Fruit fly (Drosophila melanogaster) whole organism, embryonic: ENCODE results near the gene Chd1.
A peak's percentile ranks its signal among the peaks of the same experiment; 100 is the strongest.

ENCODE experiments used
- Adf1 ChIP-seq: fragments of 200-800 bp; sonication (Bioruptor generic); IDR thresholded peaks from 2 replicates; pipeline ENCODE4 v1.3.6; 2022; ENCODE audit warnings: missing biosample characterization, missing genetic modification characterization
- Atf-2 ChIP-seq: fragments of 200-800 bp; sonication (Bioruptor generic); optimal IDR thresholded peaks from 2 replicates; lab custom pipeline; 2016; ENCODE audit warnings: missing biosample characterization, missing genetic modification characterization
- B-H2 ChIP-seq: fragments of 200-800 bp; sonication (Bioruptor generic); optimal IDR thresholded peaks from 2 replicates; lab custom pipeline; 2018; ENCODE audit warnings: missing biosample characterization, mild to moderate bottlenecking, missing genetic modification characterization
- BEAF-32 ChIP-seq: fragments of 200-800 bp; sonication (Bioruptor generic); optimal IDR thresholded peaks from 3 replicates; lab custom pipeline; 2017; ENCODE audit warnings: missing biosample characterization, missing genetic modification characterization, mild to moderate bottlenecking, moderate library complexity, missing genetic modification reagents
- Bgb ChIP-seq: fragments of 200-800 bp; sonication (Bioruptor generic); IDR thresholded peaks from 2 replicates; pipeline ENCODE4 v1.3.6; 2022; ENCODE audit warnings: missing biosample characterization, missing genetic modification characterization; ENCODE audit not compliant: partially characterized antibody
- CG10979 ChIP-seq: fragments of 200-800 bp; sonication (Bioruptor generic); optimal IDR thresholded peaks from 2 replicates; lab custom pipeline; 2018; ENCODE audit warnings: missing biosample characterization, mild to moderate bottlenecking, missing genetic modification characterization, moderate library complexity
- CG16863 ChIP-seq: fragments of 200-800 bp; sonication (Bioruptor generic); optimal IDR thresholded peaks from 3 replicates; lab custom pipeline; 2016; ENCODE audit warnings: missing biosample characterization, missing genetic modification characterization
- CG17361 ChIP-seq: fragments of 200-800 bp; sonication (Bioruptor generic); IDR thresholded peaks from 3 replicates; pipeline ENCODE4 v1.3.6; 2022; ENCODE audit warnings: missing biosample characterization, missing genetic modification characterization
- CG2116 ChIP-seq: fragments of 200-800 bp; sonication (Bioruptor generic); optimal IDR thresholded peaks from 3 replicates; lab custom pipeline; 2018; ENCODE audit warnings: missing biosample characterization, mild to moderate bottlenecking, missing genetic modification characterization
- CG2129 ChIP-seq: fragments of 200-800 bp; sonication (Bioruptor generic); IDR thresholded peaks from 2 replicates; pipeline ENCODE4 v1.3.6; 2022; ENCODE audit warnings: missing biosample characterization, missing genetic modification characterization; ENCODE audit not compliant: partially characterized antibody
- CG34224 ChIP-seq: fragments of 200-800 bp; sonication (Bioruptor generic); IDR thresholded peaks from 3 replicates; pipeline ENCODE4 v1.3.6; 2022; ENCODE audit warnings: missing biosample characterization, missing genetic modification characterization; ENCODE audit not compliant: partially characterized antibody
- CG4617 ChIP-seq: fragments of 200-800 bp; sonication (Bioruptor generic); optimal IDR thresholded peaks from 3 replicates; lab custom pipeline; 2016; ENCODE audit warnings: missing biosample characterization, missing genetic modification characterization, borderline replicate concordance
- CG6791 ChIP-seq: fragments of 200-800 bp; sonication (Bioruptor generic); IDR thresholded peaks from 3 replicates; pipeline ENCODE4 v1.3.6; 2022; ENCODE audit warnings: missing biosample characterization, missing genetic modification characterization; ENCODE audit not compliant: partially characterized antibody
- CG6813 ChIP-seq: fragments of 200-800 bp; sonication (Bioruptor generic); optimal IDR thresholded peaks from 2 replicates; lab custom pipeline; 2017; ENCODE audit warnings: missing biosample characterization, missing genetic modification characterization, mild to moderate bottlenecking, moderate library complexity, missing genetic modification reagents
- CG7963 ChIP-seq: fragments of 200-800 bp; sonication (Bioruptor generic); IDR thresholded peaks from 3 replicates; pipeline ENCODE4 v1.3.6; 2022; ENCODE audit warnings: missing biosample characterization, missing genetic modification characterization; ENCODE audit not compliant: partially characterized antibody
- CG9797 ChIP-seq: fragments of 200-800 bp; sonication (Bioruptor generic); optimal IDR thresholded peaks from 3 replicates; lab custom pipeline; 2018; ENCODE audit warnings: missing biosample characterization, mild to moderate bottlenecking, missing genetic modification characterization
- Dref ChIP-seq: fragments of 200-800 bp; sonication (Bioruptor generic); IDR thresholded peaks from 2 replicates; pipeline ENCODE4 v1.3.6; 2022; ENCODE audit warnings: missing biosample characterization, missing genetic modification characterization
- E2f2 ChIP-seq: fragments of 200-800 bp; sonication (Bioruptor generic); IDR thresholded peaks from 2 replicates; pipeline ENCODE4 v1.3.6; 2022; ENCODE audit warnings: missing biosample characterization, missing genetic modification characterization
- Ets97D ChIP-seq: fragments of 200-800 bp; sonication (Bioruptor generic); optimal IDR thresholded peaks from 3 replicates; lab custom pipeline; 2016; ENCODE audit warnings: missing biosample characterization, missing genetic modification characterization
- HLHmδ ChIP-seq: fragments of 200-800 bp; sonication (Bioruptor generic); optimal IDR thresholded peaks from 2 replicates; lab custom pipeline; 2018; ENCODE audit warnings: missing biosample characterization, mild to moderate bottlenecking, missing genetic modification characterization, moderate library complexity
- MTF-1 ChIP-seq: fragments of 200-800 bp; sonication (Bioruptor generic); optimal IDR thresholded peaks from 2 replicates; lab custom pipeline; 2018; ENCODE audit warnings: missing biosample characterization, mild to moderate bottlenecking, missing genetic modification characterization, borderline replicate concordance
- NFAT ChIP-seq: fragments of 200-800 bp; sonication (Bioruptor generic); IDR thresholded peaks from 2 replicates; pipeline ENCODE4 v1.3.6; 2022; ENCODE audit warnings: missing biosample characterization, missing genetic modification characterization
- Opbp ChIP-seq: fragments of 200-800 bp; sonication (Bioruptor generic); IDR thresholded peaks from 3 replicates; pipeline ENCODE4 v1.3.6; 2022; ENCODE audit warnings: missing biosample characterization, missing genetic modification characterization; ENCODE audit not compliant: partially characterized antibody
- Ravus ChIP-seq: fragments of 200-800 bp; sonication (Bioruptor generic); IDR thresholded peaks from 2 replicates; pipeline ENCODE4 v1.3.6; 2022; ENCODE audit warnings: missing biosample characterization, missing genetic modification characterization
- Sin3A ChIP-seq: fragments of >200 bp; optimal IDR thresholded peaks from 2 replicates; lab custom pipeline; 2018
- Sry-β ChIP-seq: fragments of 200-800 bp; sonication (Bioruptor generic); optimal IDR thresholded peaks from 2 replicates; lab custom pipeline; 2018; ENCODE audit warnings: missing biosample characterization, mild to moderate bottlenecking, missing genetic modification characterization, moderate library complexity
- Sry-δ ChIP-seq: fragments of 200-800 bp; sonication (Bioruptor generic); optimal IDR thresholded peaks from 2 replicates; lab custom pipeline; 2016; ENCODE audit warnings: missing biosample characterization, missing genetic modification characterization
- Vsx1 ChIP-seq: fragments of 200-800 bp; sonication (Bioruptor generic); optimal IDR thresholded peaks from 2 replicates; lab custom pipeline; 2017; ENCODE audit warnings: missing biosample characterization, mild to moderate bottlenecking, missing genetic modification characterization, missing genetic modification reagents
- ac ChIP-seq: fragments of 200-800 bp; sonication (Bioruptor generic); optimal IDR thresholded peaks from 3 replicates; lab custom pipeline; 2017; ENCODE audit warnings: missing biosample characterization, mild to moderate bottlenecking, missing genetic modification characterization
- amos ChIP-seq: fragments of 200-800 bp; sonication (Bioruptor generic); IDR thresholded peaks from 2 replicates; pipeline ENCODE4 v1.3.6; 2022; ENCODE audit warnings: missing biosample characterization, missing genetic modification characterization; ENCODE audit not compliant: partially characterized antibody
- ash1 ChIP-seq: fragments of 200-800 bp; sonication (Bioruptor generic); optimal IDR thresholded peaks from 2 replicates; lab custom pipeline; 2018; ENCODE audit warnings: missing biosample characterization, mild to moderate bottlenecking, missing genetic modification characterization
- ato ChIP-seq: fragments of 200-800 bp; sonication (Bioruptor generic); IDR thresholded peaks from 2 replicates; pipeline ENCODE4 v1.3.6; 2022; ENCODE audit warnings: missing biosample characterization, missing genetic modification characterization; ENCODE audit not compliant: partially characterized antibody
- bbx ChIP-seq: fragments of 200-800 bp; sonication (Bioruptor generic); IDR thresholded peaks from 2 replicates; pipeline ENCODE4 v1.3.6; 2022; ENCODE audit warnings: missing biosample characterization, missing genetic modification characterization; ENCODE audit not compliant: partially characterized antibody
- bsh ChIP-seq, 2 experiments: fragments of 200-800 bp; sonication (Bioruptor generic); optimal IDR thresholded peaks; 2 replicates each; lab custom pipeline; 2017 to 2018; ENCODE audit warnings: mild to moderate bottlenecking in 2 of 2, missing biosample characterization in 2 of 2, missing genetic modification characterization in 2 of 2, moderate library complexity in 1 of 2
- btn ChIP-seq: fragments of 200-800 bp; sonication (Bioruptor generic); optimal IDR thresholded peaks from 2 replicates; lab custom pipeline; 2016; ENCODE audit warnings: missing biosample characterization, missing genetic modification characterization
- dan ChIP-seq: fragments of 200-800 bp; sonication (Bioruptor generic); IDR thresholded peaks from 2 replicates; pipeline ENCODE4 v1.3.6; 2022; ENCODE audit warnings: missing biosample characterization, missing genetic modification characterization
- fd64A ChIP-seq: fragments of 200-800 bp; sonication (Bioruptor generic); optimal IDR thresholded peaks from 3 replicates; lab custom pipeline; 2018; ENCODE audit warnings: missing biosample characterization, mild to moderate bottlenecking, missing genetic modification characterization
- gfzf ChIP-seq: fragments of 200-800 bp; sonication (Bioruptor generic); optimal IDR thresholded peaks from 2 replicates; lab custom pipeline; 2016; ENCODE audit warnings: missing biosample characterization, mild to moderate bottlenecking, missing genetic modification characterization, moderate library complexity
- hb ChIP-seq: fragments of 200-800 bp; sonication (Bioruptor generic); IDR thresholded peaks from 3 replicates; pipeline ENCODE4 v1.3.6; 2022; ENCODE audit warnings: missing biosample characterization, missing genetic modification characterization; ENCODE audit not compliant: partially characterized antibody
- inv ChIP-seq: fragments of 200-800 bp; sonication (Bioruptor generic); IDR thresholded peaks from 2 replicates; pipeline ENCODE4 v1.3.6; 2022; ENCODE audit warnings: missing biosample characterization, missing genetic modification characterization; ENCODE audit not compliant: partially characterized antibody
- kni ChIP-seq: fragments of 200-800 bp; sonication (Bioruptor generic); optimal IDR thresholded peaks from 3 replicates; lab custom pipeline; 2017; ENCODE audit warnings: mild to moderate bottlenecking, missing biosample characterization, missing genetic modification reagents, missing genetic modification characterization
- knrl ChIP-seq: fragments of 200-800 bp; sonication (Bioruptor generic); IDR thresholded peaks from 3 replicates; pipeline ENCODE4 v1.3.6; 2022; ENCODE audit warnings: missing biosample characterization, missing genetic modification characterization; ENCODE audit not compliant: partially characterized antibody
- nmo ChIP-seq: fragments of 200-800 bp; sonication (Bioruptor generic); optimal IDR thresholded peaks from 2 replicates; lab custom pipeline; 2018; ENCODE audit warnings: missing biosample characterization, mild to moderate bottlenecking, missing genetic modification characterization, moderate library complexity
- odd ChIP-seq: fragments of 200-800 bp; sonication (Bioruptor generic); optimal IDR thresholded peaks from 2 replicates; lab custom pipeline; 2017; ENCODE audit warnings: missing biosample characterization, mild to moderate bottlenecking, missing genetic modification characterization
- otp ChIP-seq: fragments of 200-800 bp; sonication (Bioruptor generic); IDR thresholded peaks from 3 replicates; pipeline ENCODE4, ENCODE4 v1.3.6; 2022; ENCODE audit warnings: missing biosample characterization, missing genetic modification characterization
- pzg ChIP-seq: fragments of 200-800 bp; sonication (Bioruptor generic); optimal IDR thresholded peaks from 3 replicates; lab custom pipeline; 2018; ENCODE audit warnings: missing biosample characterization, mild to moderate bottlenecking, missing genetic modification characterization, moderate library complexity
- sna ChIP-seq: fragments of 200-800 bp; sonication (Bioruptor generic); IDR thresholded peaks from 2 replicates; pipeline ENCODE4 v1.3.6; 2022; ENCODE audit warnings: missing biosample characterization, missing genetic modification characterization; ENCODE audit not compliant: partially characterized antibody
- vnd ChIP-seq: fragments of 200-800 bp; sonication (Bioruptor generic); IDR thresholded peaks from 3 replicates; pipeline ENCODE4 v1.3.6; 2022; ENCODE audit warnings: missing biosample characterization, missing genetic modification characterization; ENCODE audit not compliant: partially characterized antibody

Chd1 gene

dm6 chr2L:3022986-3023385 is 35.5 kb upstream of the Chd1 start, which contains the start of the genes alpha4GT1 and Prp40 (continued):
- TF ChIP-seq B-H2 (GFP tag; lab: Kevin White, UChicago) = no peak
- no peak for TF ChIP-seq dan
- no peak for TF ChIP-seq Adf1 (GFP tag; lab: Robert Waterston, UW)
- TF ChIP-seq CG9797 (GFP tag; lab: Kevin White, UChicago) = peak; percentile 4
- no peak for TF ChIP-seq btn (GFP tag; lab: Kevin White, UChicago)
- TF ChIP-seq MTF-1 (GFP tag; lab: Kevin White, UChicago) = no peak
- TF ChIP-seq ac = no peak
- no peak for TF ChIP-seq CG10979 (tag; lab: Kevin White, UChicago)
- TF ChIP-seq sna = peak; percentile 72
- peak; percentile 90 for TF ChIP-seq CG7963 (GFP tag; lab: Robert Waterston, UW)
- TF ChIP-seq bsh (GFP tag; optimal IDR thresholded peaks at IDR 0.05; lab: Kevin White, UChicago) = no peak
- TF ChIP-seq otp (GFP tag; lab: Robert Waterston, UW) = no peak
- no peak for TF ChIP-seq kni (GFP tag; lab: Kevin White, UChicago)
- TF ChIP-seq CG16863 (GFP tag; lab: Kevin White, UChicago) = no peak
- TF ChIP-seq NFAT (GFP tag; lab: Robert Waterston, UW) = 0 out of 2 replicates have a peak, but pooled peaks have one; percentile 15
- no peak for TF ChIP-seq CG17361 (GFP tag; lab: Robert Waterston, UW)
- TF ChIP-seq Dref (GFP tag; lab: Robert Waterston, UW) = peak; percentile 99
- peak; percentile 94 for TF ChIP-seq ato (GFP tag; lab: Robert Waterston, UW)
- TF ChIP-seq inv = peak; percentile 69
- 0 out of 2 replicates have a peak, but pooled peaks have one; percentile 16 for TF ChIP-seq CG2129 (GFP tag; lab: Robert Waterston, UW)
- TF ChIP-seq nmo (GFP tag; lab: Kevin White, UChicago) = peak; percentile 5
- peak; percentile 64 for TF ChIP-seq BEAF-32 (GFP tag; lab: Kevin White, UChicago)
- TF ChIP-seq Sry-β = peak; percentile 90
- peak; percentile 86 for TF ChIP-seq vnd (GFP tag; lab: Robert Waterston, UW)
- TF ChIP-seq Sry-δ (GFP tag; lab: Kevin White, UChicago) = peak; percentile 78
- peak; percentile 75 for TF ChIP-seq CG2116 (GFP tag; lab: Kevin White, UChicago)
- peak; percentile 91 for TF ChIP-seq CG6791 (GFP tag; lab: Robert Waterston, UW)
- TF ChIP-seq hb = peak; percentile 79; the same call in 2 of the 3 replicates
- no peak for TF ChIP-seq HLHmδ (GFP tag; lab: Kevin White, UChicago)
- peak; percentile 81 for TF ChIP-seq pzg
- TF ChIP-seq Vsx1 (GFP tag; lab: Kevin White, UChicago) = no peak
- TF ChIP-seq Bgb (GFP tag; lab: Robert Waterston, UW) = peak; percentile 91
- TF ChIP-seq knrl = peak; percentile 67; the same call in 2 of the 3 replicates
- no peak for TF ChIP-seq odd (GFP tag; lab: Kevin White, UChicago)
- no peak for TF ChIP-seq Atf-2 (GFP tag; lab: Kevin White, UChicago)
- TF ChIP-seq CG4617 (GFP tag; lab: Kevin White, UChicago) = peak; percentile 89
- peak; percentile 67 for TF ChIP-seq E2f2 (GFP tag; lab: Robert Waterston, UW)
- peak; percentile 89 for TF ChIP-seq bbx
- peak; percentile 45 for TF ChIP-seq Sin3A (lab: Kevin White, UChicago)
- peak; percentile 96 for TF ChIP-seq CG34224 (GFP tag; lab: Robert Waterston, UW)
- TF ChIP-seq ash1 (GFP tag; lab: Kevin White, UChicago) = no peak
- TF ChIP-seq fd64A (GFP tag; lab: Kevin White, UChicago) = no peak
- TF ChIP-seq CG6813 (GFP tag; lab: Kevin White, UChicago) = no peak
- peak; percentile 42 for TF ChIP-seq Ets97D
- TF ChIP-seq gfzf (GFP tag; lab: Kevin White, UChicago) = peak; percentile 27
- TF ChIP-seq Opbp (GFP tag; lab: Robert Waterston, UW) = peak; percentile 85
- peak; percentile 80 for TF ChIP-seq amos (GFP tag; lab: Robert Waterston, UW)
- no peak for TF ChIP-seq Ravus
